Fruit fly (Drosophila melanogaster): ENCODE results near the gene CG18171.

The CG18171 gene

dm6 chr3L:1694317-1694716, 28.6 kb downstream of the CG18171 start, which contains the start of gene CG12011:
Gene CG12011, plus strand, starts transcription at chr3L:1694617.
- TF ChIP-seq CG17801 (GFP tag; optimal IDR thresholded peaks at IDR 0.05; ENCODE audit: partially characterized antibody) = no peak

DNA sequence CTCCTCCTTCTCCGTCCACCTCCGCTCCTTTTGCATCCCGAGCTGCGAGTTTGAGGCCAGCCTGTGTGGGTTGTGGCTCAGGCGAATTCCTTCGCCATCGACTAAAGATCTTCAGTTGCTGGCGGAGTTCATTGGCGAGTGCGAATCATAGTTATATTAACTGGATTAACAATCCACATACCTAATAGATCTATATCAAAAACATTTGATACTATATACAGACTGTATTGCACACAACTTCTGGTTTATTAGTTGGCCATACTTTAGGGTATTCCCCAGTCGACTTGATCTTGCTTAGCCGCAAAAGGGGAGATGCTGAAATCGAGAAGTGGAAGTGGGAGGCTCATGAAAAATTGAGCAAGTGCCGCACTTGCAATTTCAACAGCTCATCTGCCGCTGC, 30.1 kb downstream of the CG18171 start:
- no peak for TF ChIP-seq CG17801 (GFP tag; optimal IDR thresholded peaks at IDR 0.05; ENCODE audit: partially characterized antibody)

dm6 chr3L:1692122-1692786, 30.7 kb downstream of the CG18171 start:
- no peak for TF ChIP-seq CG17801 (GFP tag; optimal IDR thresholded peaks at IDR 0.05; ENCODE audit: partially characterized antibody)

DNA sequence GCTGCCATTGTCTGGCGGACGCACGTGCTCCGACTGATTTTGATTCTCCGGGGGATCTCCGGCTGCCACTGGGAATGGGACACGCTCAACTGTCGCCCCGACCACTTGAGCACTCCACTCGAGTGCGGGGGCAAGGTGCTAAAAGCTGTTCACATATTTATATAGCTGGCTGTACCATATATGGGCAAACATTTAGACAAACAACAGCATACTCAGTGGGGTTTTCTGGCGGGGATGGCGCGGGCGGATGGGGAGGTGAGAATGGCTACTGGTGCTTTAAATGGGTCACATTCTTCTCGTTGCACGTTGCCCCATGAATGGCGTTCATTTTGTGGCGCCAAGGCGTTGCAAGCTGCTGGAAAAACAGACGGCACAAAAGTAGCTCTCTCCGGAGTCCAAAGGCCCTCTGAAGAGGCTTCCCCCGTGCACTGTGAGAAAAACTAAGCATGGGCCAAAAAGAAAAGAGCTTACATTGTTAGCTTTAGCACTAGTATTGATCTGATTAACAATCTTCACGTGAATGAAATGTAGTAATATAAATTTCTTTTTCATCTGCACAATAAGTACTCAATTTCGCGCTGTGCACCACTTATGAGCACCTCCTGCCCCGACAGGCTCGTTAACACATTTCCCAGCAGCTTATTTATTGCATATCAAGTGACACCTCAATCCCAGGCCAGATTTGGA, 32.1 kb downstream of the CG18171 start:
- no peak for TF ChIP-seq CG17801 (GFP tag; optimal IDR thresholded peaks at IDR 0.05; ENCODE audit: partially characterized antibody)

- no peak for TF ChIP-seq CG17801 (GFP tag; optimal IDR thresholded peaks at IDR 0.05; ENCODE audit: partially characterized antibody)
Measured at dm6 chr3L:1688569-1688968, 34.4 kb downstream of the CG18171 start.

dm6 chr3L:1688161-1688560, 34.8 kb downstream of the CG18171 start:
- TF ChIP-seq CG17801 (GFP tag; optimal IDR thresholded peaks at IDR 0.05; ENCODE audit: partially characterized antibody) = no peak

DNA sequence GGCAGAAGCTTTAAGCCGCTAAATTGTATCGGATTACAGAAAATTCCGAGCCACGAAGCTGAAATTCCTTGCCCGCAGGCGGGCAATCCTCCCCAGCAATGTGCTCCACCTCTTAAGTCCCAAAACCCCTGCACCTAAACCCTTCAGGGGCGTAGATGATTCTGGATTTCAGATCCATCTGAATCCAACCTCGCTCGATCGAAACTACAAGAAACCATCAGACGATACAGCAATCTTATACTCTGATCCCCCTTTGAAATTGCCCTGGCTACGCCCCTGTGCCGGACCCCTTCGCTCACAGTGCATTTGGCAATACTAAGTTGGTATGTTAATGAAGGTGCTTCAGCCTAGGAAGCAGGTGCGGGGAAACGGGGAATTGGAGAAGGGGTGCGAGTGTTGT, 39.9 kb downstream of the CG18171 start:
- TF ChIP-seq CG17801 (GFP tag; optimal IDR thresholded peaks at IDR 0.05; ENCODE audit: partially characterized antibody) = no peak

DNA sequence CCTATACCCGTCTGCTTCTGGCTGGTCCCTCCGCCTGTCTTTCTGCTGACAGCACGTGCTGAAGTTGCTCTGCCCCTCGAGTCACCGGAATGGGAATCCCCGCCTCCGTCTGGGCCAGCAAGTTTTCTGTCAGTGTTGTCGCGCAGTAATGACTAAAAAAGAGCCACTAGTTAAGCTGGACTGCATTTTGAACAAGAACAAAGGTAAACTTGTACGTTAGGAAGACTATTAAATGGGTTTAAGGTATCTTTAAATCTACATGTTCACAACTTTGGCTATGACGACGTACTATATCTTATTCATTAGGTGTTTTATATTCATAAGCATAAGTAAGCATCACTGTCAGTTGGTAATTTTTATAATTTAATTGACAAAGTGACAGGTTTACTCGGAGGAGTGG, 43.6 kb downstream of the CG18171 start:
- no peak for TF ChIP-seq CG17801 (GFP tag; optimal IDR thresholded peaks at IDR 0.05; ENCODE audit: partially characterized antibody)

dm6 chr3L:1676222-1676621, 46.7 kb downstream of the CG18171 start:
- TF ChIP-seq CG17801 (GFP tag; optimal IDR thresholded peaks at IDR 0.05; ENCODE audit: partially characterized antibody) = no peak

DNA sequence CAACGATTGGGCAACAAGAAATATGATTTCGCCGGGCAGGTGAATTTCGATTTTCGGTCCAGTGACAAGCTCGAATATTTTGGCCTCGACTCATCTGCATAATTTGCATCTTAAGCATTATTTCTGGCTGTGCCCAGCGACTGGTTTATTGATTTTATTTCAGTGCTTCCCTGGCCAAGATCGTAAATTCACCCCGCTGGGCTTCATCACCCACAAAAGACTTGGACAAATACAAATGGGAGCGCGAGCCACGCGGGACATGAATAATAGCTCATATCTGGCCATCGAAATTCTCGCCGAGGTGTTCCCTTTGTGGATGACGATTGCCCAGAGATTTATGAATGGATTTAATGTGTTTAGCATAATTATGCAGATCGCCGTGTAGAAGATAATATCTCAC, 47.7 kb downstream of the CG18171 start:
- no peak for TF ChIP-seq CG17801 (GFP tag; optimal IDR thresholded peaks at IDR 0.05; ENCODE audit: partially characterized antibody)

DNA sequence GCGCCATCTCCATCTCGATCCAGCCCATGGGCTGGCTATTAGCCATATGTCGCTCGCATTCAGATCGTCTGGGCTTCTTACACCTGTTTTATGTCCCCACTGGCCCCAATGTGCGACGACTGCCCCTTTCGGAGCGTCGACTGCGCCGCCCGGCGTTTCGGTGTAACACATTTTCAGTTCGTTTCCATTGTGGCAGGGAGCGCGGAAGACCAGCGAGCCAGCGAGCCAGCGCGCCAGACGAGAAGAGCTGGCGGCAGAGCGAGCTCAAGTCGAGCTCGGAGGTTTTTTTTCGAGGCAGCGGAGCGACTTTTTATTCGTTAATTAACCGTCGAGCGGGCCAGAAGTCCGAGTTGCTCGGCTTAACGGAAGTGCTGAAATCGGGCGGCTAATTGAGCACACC, 48.6 kb downstream of the CG18171 start, which contains the start of gene CG7991:
Gene CG7991, plus strand, starts transcription at position 329 of the 400 bp plus-strand sequence.
- TF ChIP-seq CG17801 (GFP tag; optimal IDR thresholded peaks at IDR 0.05; ENCODE audit: partially characterized antibody) = no peak

dm6 chr3L:1672627-1673026, 50.3 kb downstream of the CG18171 start, which contains the start of gene CG13930:
Gene CG13930, minus strand, starts transcription at chr3L:1672727.
- no peak for TF ChIP-seq CG17801 (GFP tag; optimal IDR thresholded peaks at IDR 0.05; ENCODE audit: partially characterized antibody)

All from ovary, adult (tissue).